Fruit fly (Drosophila melanogaster): ENCODE data around the gene CG15478.

CG15478 gene

dm6 chrX:7737156-7737771 is 19.5 kb upstream of the CG15478 start (continued):
- TF ChIP-seq BEAF-32 (GFP tag; optimal IDR thresholded peaks at IDR 0.05) (peak; percentile 55), ATbp (GFP tag; optimal IDR thresholded peaks at IDR 0.05) (no peak), CG32532 (GFP tag; IDR thresholded peaks at IDR 0.05) (no peak), CG34422 (GFP tag; IDR thresholded peaks at IDR 0.05) (no peak; the same call in 2 of the 3 replicates), fd96Cb (tag; optimal IDR thresholded peaks at IDR 0.05) (no peak), p53 (GFP tag; optimal IDR thresholded peaks at IDR 0.05) (peak; percentile 17), CG18262 (tag; optimal IDR thresholded peaks at IDR 0.05) (no peak), CG12236 (GFP tag; optimal IDR thresholded peaks at IDR 0.05) (no peak), MBD-R2 (GFP tag; IDR thresholded peaks at IDR 0.05) (peak; percentile 57), mam (GFP tag; optimal IDR thresholded peaks at IDR 0.05) (no peak), CG4404 (GFP tag; IDR thresholded peaks at IDR 0.05) (no peak), CG31224 (GFP tag; IDR thresholded peaks at IDR 0.05) (no peak), az2 (GFP tag; optimal IDR thresholded peaks at IDR 0.05) (no peak), CG3163 (GFP tag; optimal IDR thresholded peaks at IDR 0.05) (no peak), CG11456 (GFP tag; IDR thresholded peaks at IDR 0.05) (no peak), klu (GFP tag; IDR thresholded peaks at IDR 0.05) (no peak), lov (optimal IDR thresholded peaks at IDR 0.05) (no peak), lov (GFP tag; IDR thresholded peaks at IDR 0.05) (no peak), ash1 (GFP tag; optimal IDR thresholded peaks at IDR 0.05) (no peak), CG16779 (GFP tag; IDR thresholded peaks at IDR 0.05) (no peak), CG10979 (tag; optimal IDR thresholded peaks at IDR 0.05) (no peak), trem (tag; optimal IDR thresholded peaks at IDR 0.05) (peak; percentile 54), fu2 (GFP tag; optimal IDR thresholded peaks at IDR 0.05) (no peak), MESR4 (GFP tag; optimal IDR thresholded peaks at IDR 0.05) (peak; percentile 71), danr (GFP tag; IDR thresholded peaks at IDR 0.05) (no peak), CG11504 (tag; optimal IDR thresholded peaks at IDR 0.05) (peak; percentile 6), gt (GFP tag; IDR thresholded peaks at IDR 0.05) (no peak), Dref (GFP tag; IDR thresholded peaks at IDR 0.05) (peak; percentile 53), tgo (GFP tag; IDR thresholded peaks at IDR 0.05) (no peak), Atf6 (GFP tag; IDR thresholded peaks at IDR 0.05) (no peak), shn (GFP tag; optimal IDR thresholded peaks at IDR 0.05) (no peak), tio (GFP tag; optimal IDR thresholded peaks at IDR 0.05) (no peak), CG15601 (tag; optimal IDR thresholded peaks at IDR 0.05) (no peak), Ets65A (GFP tag) (peak; percentile 25), twi (tag; optimal IDR thresholded peaks at IDR 0.05) (no peak), chm (GFP tag; IDR thresholded peaks at IDR 0.05) (no peak), B-H2 (GFP tag; optimal IDR thresholded peaks at IDR 0.05) (peak; percentile 1), CG9797 (GFP tag; optimal IDR thresholded peaks at IDR 0.05) (peak; percentile 88), sens (GFP tag) (no peak), Dp (GFP tag; optimal IDR thresholded peaks at IDR 0.05) (peak; percentile 90), CG12942 (GFP tag; optimal IDR thresholded peaks at IDR 0.05) (no peak), ro (GFP tag; IDR thresholded peaks at IDR 0.05) (no peak), CG7928 (GFP tag; optimal IDR thresholded peaks at IDR 0.05) (peak; percentile 37), chif (GFP tag; optimal IDR thresholded peaks at IDR 0.05) (no peak), bbx (GFP tag; IDR thresholded peaks at IDR 0.05; ENCODE audit: partially characterized antibody) (peak; percentile 65), sc (optimal IDR thresholded peaks at IDR 0.05) (no peak), sc (GFP tag; optimal IDR thresholded peaks at IDR 0.05) (no peak), Dip2 (GFP tag; IDR thresholded peaks at IDR 0.05) (no peak), Doc2 (GFP tag; IDR thresholded peaks at IDR 0.05) (no peak), bigmax (GFP tag; optimal IDR thresholded peaks at IDR 0.05) (peak; percentile 80), cg (GFP tag; optimal IDR thresholded peaks at IDR 0.05) (no peak), cwo (GFP tag; optimal IDR thresholded peaks at IDR 0.05) (no peak)

Data from whole organism, embryonic.